Worm (Caenorhabditis elegans) whole organism, L1 larva: Measurements from ENCODE around the gene ctsa-1.1.

Experiments
- ama-1 ChIP-seq: fragments of 150-350 bp; optimal IDR thresholded peaks from 2 replicates; lab custom pipeline; 2014
- ceh-82 ChIP-seq, 3 experiments: fragments of 150-350 bp in 1 of 3; sonication (generic microtip) in 2 of 3; optimal IDR thresholded peaks; 2 replicates each; lab custom pipeline; 2014 to 2017; ENCODE audit warnings: missing biosample characterization in 3 of 3, missing genetic modification characterization in 3 of 3
- egl-27 ChIP-seq, 2 experiments: fragments of 150-350 bp in 1 of 2; sonication (generic microtip); optimal IDR thresholded peaks; 3 replicates each; lab custom pipeline; 2017 to 2018; ENCODE audit warnings: missing biosample characterization in 2 of 2, missing genetic modification characterization in 2 of 2, missing genetic modification reagents in 2 of 2
- fkh-8 ChIP-seq: sonication (generic microtip); optimal IDR thresholded peaks from 2 replicates; lab custom pipeline; 2016; ENCODE audit warnings: mild to moderate bottlenecking, missing genetic modification characterization, missing compliant biosample characterization
- nhr-76 ChIP-seq: sonication (generic microtip); optimal IDR thresholded peaks from 2 replicates; lab custom pipeline; 2017; ENCODE audit warnings: missing biosample characterization, missing genetic modification characterization
- pag-3 ChIP-seq: sonication (generic microtip); optimal IDR thresholded peaks from 2 replicates; lab custom pipeline; 2017; ENCODE audit warnings: missing genetic modification characterization, mild to moderate bottlenecking, missing compliant biosample characterization, antibody characterized with exemption, borderline replicate concordance; ENCODE audit not compliant: insufficient read depth
- tbx-2 ChIP-seq: sonication (generic microtip); optimal IDR thresholded peaks from 2 replicates; lab custom pipeline; 2016; ENCODE audit warnings: missing genetic modification characterization, missing compliant biosample characterization
- xbp-1 ChIP-seq: sonication (generic microtip); optimal IDR thresholded peaks from 2 replicates; lab custom pipeline; 2016; ENCODE audit warnings: missing genetic modification characterization, missing compliant biosample characterization
- zag-1 ChIP-seq: fragments of 150-350 bp; optimal IDR thresholded peaks from 2 replicates; lab custom pipeline; 2014; ENCODE audit warnings: missing biosample characterization, missing genetic modification characterization

- TF ChIP-seq egl-27 (tag; optimal IDR thresholded peaks at IDR 0.05; lab: Kevin White, UChicago) (no peak), tbx-2 (tag; lab: Kevin White, UChicago) (no peak), xbp-1 (tag; lab: Kevin White, UChicago) (no peak), pag-3 (tag; lab: Kevin White, UChicago) (no peak), nhr-76 (no peak), ama-1 (lab: Kevin White, UChicago) (no peak), zag-1 (tag; lab: Kevin White, UChicago) (no peak), ceh-82 (tag; optimal IDR thresholded peaks at IDR 0.05; lab: Kevin White, UChicago) (no peak), fkh-8 (tag; lab: Kevin White, UChicago) (no peak)
These were observed 12.1 kb downstream of the ctsa-1.1 start, which contains the start of gene F41C3.2 for ce11 chrII:4749581-4749980.
